Fruit fly (Drosophila melanogaster) whole organism, embryonic: Measurements from ENCODE around the gene CG33060.

Source experiments
- CG1832 ChIP-seq: fragments of 200-800 bp; sonication (Bioruptor generic); optimal IDR thresholded peaks from 2 replicates; lab custom pipeline; 2017; ENCODE audit warnings: missing biosample characterization, mild to moderate bottlenecking, missing genetic modification characterization, inconsistent platforms
- crol ChIP-seq: fragments of 200-800 bp; sonication (Bioruptor generic); IDR thresholded peaks from 2 replicates; pipeline ENCODE4 v1.3.6; 2022; ENCODE audit warnings: missing biosample characterization, missing genetic modification characterization

- TF ChIP-seq crol (GFP tag; lab: Robert Waterston, UW) (no peak), CG1832 (GFP tag; lab: Kevin White, UChicago) (no peak)
These were observed at the start of gene CG33060 for dm6 chr3L:16330740-16331139.
